Worm (Caenorhabditis elegans) whole organism, L4/young adult: ENCODE results near the gene R04B3.2.

ENCODE experiments used
- W03F9.2 ChIP-seq: fragments of 150-350 bp; optimal IDR thresholded peaks from 2 replicates; lab custom pipeline; 2014; ENCODE audit warnings: missing biosample characterization, missing genetic modification characterization
- dao-5 ChIP-seq: sonication (generic microtip); optimal IDR thresholded peaks from 2 replicates; lab custom pipeline; 2016; ENCODE audit warnings: missing genotype, missing genetic modification characterization, moderate library complexity, missing compliant biosample characterization
- him-1 ChIP-seq: sonication (generic microtip); optimal IDR thresholded peaks from 2 replicates; lab custom pipeline; 2016; ENCODE audit warnings: missing genotype, missing genetic modification reagents, missing genetic modification characterization, missing compliant biosample characterization

- TF ChIP-seq dao-5 (tag; lab: Kevin White, UChicago): no peak
- no peak for TF ChIP-seq him-1
- TF ChIP-seq W03F9.2 (tag; lab: Kevin White, UChicago): no peak
These were observed 40.2 kb upstream of the R04B3.2 start for ce11 chrX:2513667-2514198.
